Fruit fly (Drosophila melanogaster) whole organism, pupa: ENCODE measurements around the gene dpp.

Source experiments
- CG12605 ChIP-seq: fragments of 200-800 bp; sonication (Bioruptor generic); IDR thresholded peaks from 2 replicates; pipeline ENCODE4 v1.3.6; 2022; ENCODE audit warnings: missing biosample characterization, missing genetic modification characterization
- CG15710 ChIP-seq: fragments of 200-800 bp; sonication (Bioruptor generic); optimal IDR thresholded peaks from 2 replicates; lab custom pipeline; 2018; ENCODE audit warnings: missing biosample characterization, mild to moderate bottlenecking, missing genetic modification characterization, moderate library complexity
- CG32121 ChIP-seq: fragments of 200-800 bp; sonication (Bioruptor generic); IDR thresholded peaks from 2 replicates; pipeline ENCODE4 v1.3.6; 2022; ENCODE audit warnings: missing biosample characterization, missing genetic modification characterization
- CG4496 ChIP-seq: fragments of 200-800 bp; sonication (Bioruptor generic); IDR thresholded peaks from 3 replicates; pipeline ENCODE4 v1.3.6; 2022; ENCODE audit warnings: missing biosample characterization, missing genetic modification characterization
- CG9948 ChIP-seq: fragments of 200-800 bp; sonication (Bioruptor generic); optimal IDR thresholded peaks from 2 replicates; lab custom pipeline; 2018; ENCODE audit warnings: missing biosample characterization, mild to moderate bottlenecking, missing genetic modification characterization, moderate library complexity
- D1 ChIP-seq: fragments of 200-800 bp; sonication (Bioruptor generic); optimal IDR thresholded peaks from 2 replicates; lab custom pipeline; 2018; ENCODE audit warnings: missing biosample characterization, mild to moderate bottlenecking, missing genetic modification characterization, moderate library complexity
- EcR ChIP-seq: fragments of 200-800 bp; sonication (Bioruptor generic); optimal IDR thresholded peaks from 3 replicates; lab custom pipeline; 2019; ENCODE audit warnings: missing biosample characterization, missing genetic modification characterization, mild to moderate bottlenecking, moderate library complexity, missing genetic modification reagents
- Ets98B ChIP-seq: fragments of 200-800 bp; sonication (Bioruptor generic); IDR thresholded peaks from 2 replicates; pipeline ENCODE4 v1.3.6; 2022; ENCODE audit warnings: missing biosample characterization, missing genetic modification characterization
- Pif1A ChIP-seq: fragments of 200-800 bp; sonication (Bioruptor generic); optimal IDR thresholded peaks from 3 replicates; lab custom pipeline; 2016; ENCODE audit warnings: missing biosample characterization, missing genetic modification characterization
- Snoo ChIP-seq: fragments of 200-800 bp; sonication (Bioruptor generic); optimal IDR thresholded peaks from 3 replicates; lab custom pipeline; 2017; ENCODE audit warnings: missing biosample characterization, mild to moderate bottlenecking, missing genetic modification characterization, inconsistent platforms
- fd96Ca ChIP-seq: fragments of 200-800 bp; sonication (Bioruptor generic); IDR thresholded peaks from 3 replicates; pipeline ENCODE4 v1.3.6; 2022; ENCODE audit warnings: missing biosample characterization, missing genetic modification characterization
- gl ChIP-seq: fragments of 200-800 bp; sonication (Bioruptor generic); optimal IDR thresholded peaks from 2 replicates; lab custom pipeline; 2018; ENCODE audit warnings: missing biosample characterization, mild to moderate bottlenecking, missing genetic modification characterization
- rn ChIP-seq: fragments of 200-800 bp; sonication (Bioruptor generic); IDR thresholded peaks from 2 replicates; pipeline ENCODE4 v1.3.6; 2022; ENCODE audit warnings: missing biosample characterization, missing genetic modification characterization

dm6 chr2L:2429588-2429987 is 1.4 kb downstream of the dpp start:
- TF ChIP-seq CG9948 (tag; lab: Kevin White, UChicago) (no peak), rn (GFP tag; lab: Robert Waterston, UW) (no peak), Pif1A (GFP tag; lab: Kevin White, UChicago) (no peak), CG12605 (GFP tag; lab: Robert Waterston, UW) (no peak), CG15710 (no peak), Snoo (no peak), EcR (GFP tag; lab: Kevin White, UChicago) (no peak), fd96Ca (no peak), Ets98B (GFP tag; lab: Robert Waterston, UW) (no peak), gl (tag; lab: Kevin White, UChicago) (no peak), CG32121 (GFP tag; lab: Robert Waterston, UW) (no peak), CG4496 (no peak), D1 (tag; lab: Kevin White, UChicago) (no peak)
